Worm (Caenorhabditis elegans) whole organism, L4/young adult: ENCODE results near the gene F53A9.6.

ENCODE experiments used
- W03F9.2 ChIP-seq: fragments of 150-350 bp; optimal IDR thresholded peaks from 2 replicates; lab custom pipeline; 2014; ENCODE audit warnings: missing biosample characterization, missing genetic modification characterization
- him-1 ChIP-seq: sonication (generic microtip); optimal IDR thresholded peaks from 2 replicates; lab custom pipeline; 2016; ENCODE audit warnings: missing genotype, missing genetic modification reagents, missing genetic modification characterization, missing compliant biosample characterization

ce11 chrX:8723840-8724239 is 10.2 kb upstream of the F53A9.6 start:
- TF ChIP-seq W03F9.2 (no peak), him-1 (tag; lab: Kevin White, UChicago) (no peak)
